Fruit fly (Drosophila melanogaster) whole organism, prepupa: ENCODE results near the gene bol.

ENCODE experiments used
- CG10631 ChIP-seq: fragments of 200-800 bp; sonication (Bioruptor generic); optimal IDR thresholded peaks from 2 replicates; lab custom pipeline; 2016; ENCODE audit warnings: missing biosample characterization, missing genetic modification characterization
- CG11762 ChIP-seq: fragments of 200-800 bp; sonication (Bioruptor generic); optimal IDR thresholded peaks from 3 replicates; lab custom pipeline; 2016; ENCODE audit warnings: missing biosample characterization, missing genetic modification characterization; ENCODE audit not compliant: insufficient read depth
- CG15336 ChIP-seq: fragments of 200-800 bp; sonication (Bioruptor generic); IDR thresholded peaks from 2 replicates; pipeline ENCODE4 v1.3.6; 2022; ENCODE audit warnings: missing biosample characterization, missing genetic modification characterization
- CG16779 ChIP-seq: fragments of 200-800 bp; sonication (Bioruptor generic); optimal IDR thresholded peaks from 3 replicates; lab custom pipeline; 2017; ENCODE audit warnings: missing biosample characterization, mild to moderate bottlenecking, missing genetic modification characterization
- CG3032 ChIP-seq: fragments of 200-800 bp; optimal IDR thresholded peaks from 2 replicates; lab custom pipeline; 2019; ENCODE audit warnings: missing biosample characterization, mild to moderate bottlenecking, missing genetic modification characterization, moderate library complexity
- CG31627 ChIP-seq: fragments of 200-800 bp; sonication (Bioruptor generic); optimal IDR thresholded peaks from 3 replicates; lab custom pipeline; 2016; ENCODE audit warnings: missing biosample characterization, missing genetic modification characterization
- CG32006 ChIP-seq: fragments of 200-800 bp; sonication (Bioruptor generic); optimal IDR thresholded peaks from 3 replicates; lab custom pipeline; 2017; ENCODE audit warnings: missing biosample characterization, mild to moderate bottlenecking, missing genetic modification characterization
- CG6163 ChIP-seq: fragments of 200-800 bp; sonication (Bioruptor generic); IDR thresholded peaks from 3 replicates; pipeline ENCODE4 v1.3.6; 2022; ENCODE audit warnings: missing biosample characterization, missing genetic modification characterization
- CG6276 ChIP-seq: fragments of 200-800 bp; sonication (Bioruptor generic); optimal IDR thresholded peaks from 2 replicates; lab custom pipeline; 2017; ENCODE audit warnings: missing biosample characterization, mild to moderate bottlenecking, missing genetic modification characterization
- CG6808 ChIP-seq: fragments of 200-800 bp; sonication (Bioruptor generic); optimal IDR thresholded peaks from 3 replicates; lab custom pipeline; 2017; ENCODE audit warnings: missing biosample characterization, missing genetic modification characterization, mild to moderate bottlenecking, moderate library complexity, missing genetic modification reagents
- CG6854 ChIP-seq: fragments of 200-800 bp; sonication (Bioruptor generic); optimal IDR thresholded peaks from 2 replicates; lab custom pipeline; 2017; ENCODE audit warnings: missing biosample characterization, mild to moderate bottlenecking, missing genetic modification characterization
- CG8119 ChIP-seq: fragments of 200-800 bp; sonication (Bioruptor generic); IDR thresholded peaks from 3 replicates; pipeline ENCODE4 v1.3.6; 2022; ENCODE audit warnings: missing biosample characterization, missing genetic modification characterization
- CG8319 ChIP-seq: fragments of 200-800 bp; sonication (Bioruptor generic); optimal IDR thresholded peaks from 3 replicates; lab custom pipeline; 2016; ENCODE audit warnings: missing biosample characterization, missing genetic modification characterization
- CG8632 ChIP-seq: fragments of 200-800 bp; sonication (Bioruptor generic); optimal IDR thresholded peaks from 3 replicates; lab custom pipeline; 2016; ENCODE audit warnings: missing biosample characterization, missing genetic modification characterization
- CG9139 ChIP-seq: fragments of 200-800 bp; sonication (Bioruptor generic); optimal IDR thresholded peaks from 3 replicates; lab custom pipeline; 2017; ENCODE audit warnings: missing biosample characterization, mild to moderate bottlenecking, missing genetic modification characterization
- Eip78C ChIP-seq: fragments of 200-800 bp; sonication (Bioruptor generic); peaks from one replicate; lab custom pipeline; 2016; ENCODE audit warnings: missing biosample characterization, missing genetic modification characterization
- Ets21C ChIP-seq: fragments of 200-800 bp; sonication (Bioruptor generic); optimal IDR thresholded peaks from 3 replicates; lab custom pipeline; 2016; ENCODE audit warnings: missing biosample characterization, missing genetic modification characterization
- Ets96B ChIP-seq: fragments of 200-800 bp; optimal IDR thresholded peaks from 2 replicates; lab custom pipeline; 2019; ENCODE audit warnings: missing biosample characterization, mild to moderate bottlenecking, missing genetic modification characterization, moderate library complexity
- Gug ChIP-seq: fragments of 200-800 bp; sonication (Bioruptor generic); IDR thresholded peaks from 2 replicates; pipeline ENCODE4 v1.3.6; 2022; ENCODE audit warnings: missing biosample characterization, missing genetic modification characterization
- Hr38 ChIP-seq: sonication (Bioruptor generic); optimal IDR thresholded peaks from 2 replicates; lab custom pipeline; 2016; ENCODE audit warnings: missing biosample characterization, missing genetic modification characterization
- Hr39 ChIP-seq: fragments of 200-800 bp; sonication (Bioruptor generic); optimal IDR thresholded peaks from 2 replicates; lab custom pipeline; 2016; ENCODE audit warnings: missing biosample characterization, missing genetic modification characterization
- Hr4 ChIP-seq: fragments of 200-800 bp; sonication (Bioruptor generic); optimal IDR thresholded peaks from 3 replicates; lab custom pipeline; 2016; ENCODE audit warnings: missing biosample characterization, missing genetic modification characterization
- Met ChIP-seq: fragments of 200-800 bp; sonication (Bioruptor generic); optimal IDR thresholded peaks from 3 replicates; lab custom pipeline; 2016; ENCODE audit warnings: missing biosample characterization, missing genetic modification characterization
- OdsH ChIP-seq: fragments of 200-800 bp; sonication (Bioruptor generic); optimal IDR thresholded peaks from 3 replicates; lab custom pipeline; 2016; ENCODE audit warnings: missing biosample characterization, missing genetic modification characterization
- Smox ChIP-seq: fragments of 200-800 bp; sonication (Bioruptor generic); optimal IDR thresholded peaks from 3 replicates; lab custom pipeline; 2016; ENCODE audit warnings: missing biosample characterization, missing genetic modification characterization
- achi ChIP-seq: fragments of 200-800 bp; sonication (Bioruptor generic); optimal IDR thresholded peaks from 3 replicates; lab custom pipeline; 2016; ENCODE audit warnings: missing biosample characterization, missing genetic modification characterization
- acj6 ChIP-seq: fragments of 200-800 bp; sonication (Bioruptor generic); optimal IDR thresholded peaks from 3 replicates; lab custom pipeline; 2016; ENCODE audit warnings: missing biosample characterization, missing genetic modification characterization
- dac ChIP-seq: fragments of 200-800 bp; sonication (Bioruptor generic); optimal IDR thresholded peaks from 2 replicates; lab custom pipeline; 2017; ENCODE audit warnings: missing biosample characterization, mild to moderate bottlenecking, missing genetic modification characterization
- dsx ChIP-seq: fragments of 200-800 bp; optimal IDR thresholded peaks from 3 replicates; lab custom pipeline; 2019; ENCODE audit warnings: missing biosample characterization, mild to moderate bottlenecking, missing genetic modification characterization, moderate library complexity; ENCODE audit not compliant: poor library complexity, severe bottlenecking
- eg ChIP-seq: fragments of 200-800 bp; sonication (Bioruptor generic); IDR thresholded peaks from 3 replicates; pipeline ENCODE4 v1.3.6; 2022; ENCODE audit warnings: missing biosample characterization, missing genetic modification characterization
- fd85E ChIP-seq: fragments of 200-800 bp; sonication (Bioruptor generic); optimal IDR thresholded peaks from 3 replicates; lab custom pipeline; 2016; ENCODE audit warnings: missing biosample characterization, missing genetic modification characterization
- lz ChIP-seq: fragments of 200-800 bp; sonication (Bioruptor generic); optimal IDR thresholded peaks from 3 replicates; lab custom pipeline; 2016; ENCODE audit warnings: missing biosample characterization, missing genetic modification characterization
- salr ChIP-seq, 2 experiments: fragments of 200-800 bp; sonication (Bioruptor generic); optimal IDR thresholded peaks; 3 replicates each; lab custom pipeline; 2016 to 2018; ENCODE audit warnings: missing biosample characterization in 2 of 2, missing genetic modification characterization in 2 of 2, mild to moderate bottlenecking in 1 of 2
- spab ChIP-seq: fragments of 200-800 bp; sonication (Bioruptor generic); optimal IDR thresholded peaks from 2 replicates; lab custom pipeline; 2017; ENCODE audit warnings: missing biosample characterization, mild to moderate bottlenecking, missing genetic modification characterization, missing genetic modification reagents
- svp ChIP-seq: fragments of 200-800 bp; sonication (Bioruptor generic); peaks from one replicate; lab custom pipeline; 2016; ENCODE audit warnings: missing biosample characterization, missing genetic modification characterization
- topi ChIP-seq: fragments of 200-800 bp; sonication (Bioruptor generic); optimal IDR thresholded peaks from 3 replicates; lab custom pipeline; 2016; ENCODE audit warnings: missing biosample characterization, missing genetic modification characterization

bol gene

DNA sequence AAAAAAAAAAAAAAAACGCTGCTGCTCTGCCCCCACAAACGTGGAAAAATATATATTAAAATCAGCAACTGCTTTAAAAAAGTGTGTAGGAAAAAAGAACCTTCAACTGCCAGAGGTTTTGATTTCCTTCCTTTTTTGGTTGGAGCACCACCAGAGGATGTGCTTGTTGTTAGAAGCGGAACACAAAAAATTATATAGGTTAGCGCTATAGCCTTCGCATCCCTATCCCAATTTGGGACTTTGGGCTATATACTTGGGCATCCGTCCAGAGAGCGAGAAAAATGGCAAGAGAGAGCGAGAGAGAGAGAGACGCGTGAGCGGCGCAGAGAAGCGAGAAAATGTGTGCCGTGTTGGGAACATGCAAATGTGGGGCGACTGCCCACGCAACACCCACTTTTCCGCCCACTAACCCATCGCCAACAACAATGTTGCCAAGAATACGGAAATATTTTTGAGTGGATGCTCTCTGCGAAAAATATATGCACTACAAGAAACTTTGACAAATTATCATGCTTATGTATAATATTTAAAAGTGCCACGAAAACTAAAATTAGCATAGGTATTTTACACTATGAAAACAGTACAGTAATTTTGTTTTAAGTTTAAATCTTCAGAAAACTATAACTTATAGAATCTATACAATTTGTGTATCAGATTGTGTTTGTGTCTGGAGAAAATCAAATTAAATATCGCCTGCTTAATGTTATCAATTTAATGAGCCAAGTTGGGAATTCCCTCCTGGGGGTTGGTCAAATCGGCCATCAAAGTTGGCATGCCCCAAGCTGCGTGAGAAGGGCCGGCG lies 7.1 kb downstream of the bol start (continued):
- TF ChIP-seq CG16779 (tag; lab: Kevin White, UChicago) (peak; percentile 18), Hr4 (GFP tag; lab: Kevin White, UChicago) (peak; percentile 65), CG6276 (GFP tag; lab: Kevin White, UChicago) (peak; percentile 50), CG8319 (GFP tag; lab: Kevin White, UChicago) (no peak), CG8632 (GFP tag; lab: Kevin White, UChicago) (no peak), CG10631 (GFP tag; lab: Kevin White, UChicago) (peak; percentile 39), CG32006 (GFP tag; lab: Kevin White, UChicago) (peak; percentile 76), topi (peak; percentile 17), salr (GFP tag; optimal IDR thresholded peaks at IDR 0.05; lab: Kevin White, UChicago) (no peak)

DNA sequence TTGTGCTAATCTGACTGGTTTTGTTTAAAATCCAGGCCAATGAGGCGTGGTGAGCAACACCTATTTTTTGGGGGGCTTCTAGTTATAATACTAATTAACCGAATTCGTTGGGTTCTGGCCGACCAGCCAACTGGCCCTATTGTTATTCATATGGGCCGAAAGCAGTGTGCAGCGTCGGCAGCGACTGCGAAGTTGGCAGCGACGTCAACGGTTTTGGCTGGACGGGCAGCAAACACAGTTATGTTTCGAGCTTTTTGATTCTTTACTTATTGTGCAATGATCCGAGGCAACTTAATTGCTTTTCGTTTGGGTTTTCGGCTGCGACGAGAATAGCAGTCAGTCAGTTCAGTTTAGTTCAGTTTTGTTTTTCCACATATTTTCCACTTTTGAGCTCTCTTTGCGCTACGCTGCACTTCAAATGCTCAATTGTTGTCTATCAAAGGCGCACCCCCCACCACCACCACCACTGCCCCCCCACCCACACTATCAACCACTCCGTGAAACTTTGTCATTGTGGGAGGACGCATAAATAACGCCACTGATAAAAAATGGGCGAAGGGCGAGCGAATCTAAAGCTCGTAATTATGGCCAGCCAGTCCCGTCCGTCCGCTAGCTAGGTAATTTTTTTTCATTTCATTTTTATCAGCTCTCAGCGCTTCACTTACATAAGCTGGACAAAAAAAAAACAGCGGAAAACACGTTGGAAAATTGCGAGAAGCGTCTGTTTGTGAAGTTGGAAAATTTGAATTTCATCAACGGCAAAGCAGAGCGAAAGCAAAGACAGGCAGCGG lies 8.0 kb downstream of the bol start:
- TF ChIP-seq acj6, result no peak
- TF ChIP-seq CG3032 (tag; lab: Kevin White, UChicago), result no peak
- TF ChIP-seq CG6808, result no peak
- no peak for TF ChIP-seq Hr38 (GFP tag; lab: Kevin White, UChicago)
- TF ChIP-seq Gug (GFP tag; lab: Robert Waterston, UW), result no peak
- TF ChIP-seq CG11762 (GFP tag; lab: Kevin White, UChicago), result no peak
- TF ChIP-seq dac (GFP tag; lab: Kevin White, UChicago), result no peak
- no peak for TF ChIP-seq CG32006 (GFP tag; lab: Kevin White, UChicago)
- TF ChIP-seq achi (GFP tag; lab: Kevin White, UChicago), result no peak
- no peak for TF ChIP-seq OdsH (GFP tag; lab: Kevin White, UChicago)
- no peak for TF ChIP-seq spab (GFP tag; lab: Kevin White, UChicago)
- no peak for TF ChIP-seq Hr39
- no peak for TF ChIP-seq Met (GFP tag; lab: Kevin White, UChicago)
- no peak for TF ChIP-seq CG31627 (GFP tag; lab: Kevin White, UChicago)
- no peak for TF ChIP-seq lz (GFP tag; lab: Kevin White, UChicago)
- no peak for TF ChIP-seq CG6854
- TF ChIP-seq CG15336 (GFP tag; lab: Robert Waterston, UW), result no peak
- TF ChIP-seq topi, result no peak
- TF ChIP-seq Ets21C, result no peak
- TF ChIP-seq CG8319 (GFP tag; lab: Kevin White, UChicago), result no peak

DNA sequence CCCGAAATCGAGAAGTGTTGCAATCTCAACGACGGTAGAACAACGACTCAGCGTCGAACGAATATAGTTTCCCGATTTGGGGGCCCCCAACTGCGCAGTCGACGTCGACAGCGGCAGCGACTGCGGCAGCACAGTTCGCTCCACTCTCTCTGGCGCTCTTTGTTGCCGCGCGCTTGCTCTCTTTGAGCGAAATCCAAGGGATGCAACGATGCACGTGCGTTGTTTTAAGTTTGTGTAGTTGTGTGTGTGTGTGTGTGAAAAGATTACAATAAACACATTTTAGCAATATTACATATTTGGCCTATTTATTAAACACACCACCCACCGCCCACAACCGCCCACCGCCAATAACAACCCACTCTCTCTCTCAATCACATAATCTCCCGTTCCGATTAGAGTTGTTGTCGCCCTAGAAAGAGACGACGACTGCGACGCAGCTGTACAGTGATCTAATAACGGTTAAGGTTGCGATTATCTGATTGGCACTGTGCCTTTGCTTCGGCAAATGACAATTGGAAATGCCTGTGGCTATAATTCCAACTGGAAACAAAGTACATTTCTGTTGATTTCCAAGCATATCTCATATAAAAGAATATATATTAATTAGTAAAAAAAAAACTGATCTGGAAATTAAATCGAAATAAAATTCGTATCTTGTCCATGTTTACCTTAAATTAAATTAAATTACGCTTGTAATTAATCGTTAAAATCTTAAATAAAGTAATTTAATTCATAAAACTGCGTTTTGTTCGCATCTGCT lies 8.8 kb downstream of the bol start:
- TF ChIP-seq Smox (GFP tag; lab: Kevin White, UChicago), result no peak
- no peak for TF ChIP-seq CG9139
- peak; percentile 47 for TF ChIP-seq CG32006 (GFP tag; lab: Kevin White, UChicago)
- TF ChIP-seq dsx (GFP tag; lab: Kevin White, UChicago), result no peak
- peak; percentile 18 for TF ChIP-seq fd85E (GFP tag; lab: Kevin White, UChicago)
- TF ChIP-seq eg (GFP tag; lab: Robert Waterston, UW), result peak; percentile 46; the same call in 2 of the 3 replicates
- TF ChIP-seq CG8119 (GFP tag; lab: Robert Waterston, UW), result 0 out of 3 replicates have a peak, but pooled peaks have one; percentile 21
- TF ChIP-seq Eip78C (GFP tag; lab: Kevin White, UChicago), result peak; percentile 75
- TF ChIP-seq Hr38 (GFP tag; lab: Kevin White, UChicago), result no peak
- no peak for TF ChIP-seq Hr4 (GFP tag; lab: Kevin White, UChicago)
- no peak for TF ChIP-seq Ets96B
- peak; percentile 18; the same call in 1 of the 3 replicates for TF ChIP-seq CG6163 (GFP tag; lab: Robert Waterston, UW)
- no peak for TF ChIP-seq dac (GFP tag; lab: Kevin White, UChicago)
- TF ChIP-seq CG15336 (GFP tag; lab: Robert Waterston, UW), result peak; percentile 33; the same call in 1 of the 2 replicates
- peak; percentile 23 for TF ChIP-seq CG16779 (tag; lab: Kevin White, UChicago)
- no peak for TF ChIP-seq CG6808
- peak; percentile 63 for TF ChIP-seq svp
